Worm (Caenorhabditis elegans): ENCODE results near the gene R09E10.2.
"Not testable (repeated sequence)": the region's sequence is repeated elsewhere in the genome, so short reads cannot be mapped to it uniquely, and the experiment has no call there.

The R09E10.2 gene

ce11 chrIV:10322650-10323049 lies 4.6 kb upstream of the R09E10.2 start, which contains the start of gene R09E10.1:
Gene R09E10.1, minus strand, starts transcription at chrIV:10322750.
- not testable (repeated sequence) for TF ChIP-seq ceh-58 (GFP tag; IDR thresholded peaks at IDR 0.05); ztf-25 (GFP tag; IDR thresholded peaks at IDR 0.05); zim-3 (tag; optimal IDR thresholded peaks at IDR 0.05)

- TF ChIP-seq attf-6 (GFP tag; IDR thresholded peaks at IDR 0.05) (no peak), ztf-6 (GFP tag; IDR thresholded peaks at IDR 0.05) (no peak), F39B2.1 (GFP tag; IDR thresholded peaks at IDR 0.05) (no peak), ztf-22 (GFP tag; optimal IDR thresholded peaks at IDR 0.05) (no peak), Y79H2A.3 (GFP tag; conservative IDR thresholded peaks at IDR 0.05) (no peak), F55B11.4 (tag; optimal IDR thresholded peaks at IDR 0.05; ENCODE audit: borderline replicate concordance, insufficient read depth) (no peak), F33H1.4 (GFP tag; IDR thresholded peaks at IDR 0.05) (no peak), him-1 (tag; optimal IDR thresholded peaks at IDR 0.05) (no peak), lsy-27 (tag; optimal IDR thresholded peaks at IDR 0.05; ENCODE audit: borderline replicate concordance, insufficient read depth) (no peak), hlh-26 (GFP tag; conservative IDR thresholded peaks at IDR 0.05) (no peak), snpc-4 (GFP tag; optimal IDR thresholded peaks at IDR 0.05) (no peak), snpc-4 (tag; optimal IDR thresholded peaks at IDR 0.05) (no peak), nhr-80 (tag; optimal IDR thresholded peaks at IDR 0.05) (no peak), egrh-3 (GFP tag; IDR thresholded peaks at IDR 0.05) (no peak), nfyb-1 (GFP tag; IDR thresholded peaks at IDR 0.05) (no peak), hmg-20 (GFP tag; IDR thresholded peaks at IDR 0.05) (no peak), Y56A3A.18 (GFP tag; IDR thresholded peaks at IDR 0.05) (no peak), efl-1 (GFP tag; optimal IDR thresholded peaks at IDR 0.05) (no peak), K12H6.12 (tag; optimal IDR thresholded peaks at IDR 0.05) (no peak), let-607 (tag; optimal IDR thresholded peaks at IDR 0.05) (no peak), die-1 (tag; optimal IDR thresholded peaks at IDR 0.05) (no peak)
Measured at ce11 chrIV:10313565-10313964, 4.5 kb downstream of the R09E10.2 start, which contains the start of gene acs-18. Gene acs-18, minus strand, starts transcription at chrIV:10313665.

ce11 chrIV:10311115-10311514 lies 7.0 kb downstream of the R09E10.2 start:
- TF ChIP-seq nhr-179 (tag; optimal IDR thresholded peaks at IDR 0.05), result no peak
- TF ChIP-seq ccch-3 (GFP tag; optimal IDR thresholded peaks at IDR 0.05), result no peak
- TF ChIP-seq F39B2.1 (GFP tag; IDR thresholded peaks at IDR 0.05), result no peak
- TF ChIP-seq chd-7 (tag; optimal IDR thresholded peaks at IDR 0.05), result no peak
- peak; percentile 58 for TF ChIP-seq ZK185.1 (tag; optimal IDR thresholded peaks at IDR 0.05; ENCODE audit: poor library complexity, severe bottlenecking)
- no peak for TF ChIP-seq zfh-2 (GFP tag; conservative IDR thresholded peaks at IDR 0.05)
- TF ChIP-seq nhr-90 (tag; optimal IDR thresholded peaks at IDR 0.05), result peak; percentile 37
- no peak for TF ChIP-seq F49E8.2 (tag; optimal IDR thresholded peaks at IDR 0.05; ENCODE audit: insufficient read depth)
- TF ChIP-seq ztf-18 (tag; optimal IDR thresholded peaks at IDR 0.05), result peak; percentile 8
- no peak for TF ChIP-seq let-526 (GFP tag; IDR thresholded peaks at IDR 0.05)
- no peak for TF ChIP-seq Y53F4B.3 (GFP tag; IDR thresholded peaks at IDR 0.05)
- TF ChIP-seq mxl-1 (tag; optimal IDR thresholded peaks at IDR 0.05), result peak; percentile 35
- no peak for TF ChIP-seq aptf-3 (GFP tag; IDR thresholded peaks at IDR 0.05)
- TF ChIP-seq die-1 (tag; optimal IDR thresholded peaks at IDR 0.05), result peak; percentile 51
- peak; percentile 74 for TF ChIP-seq B0261.1 (tag; optimal IDR thresholded peaks at IDR 0.05)
- peak; percentile 92 for TF ChIP-seq tbp1 (GFP tag; optimal IDR thresholded peaks at IDR 0.05)
- peak; percentile 68 for TF ChIP-seq him-1 (tag; optimal IDR thresholded peaks at IDR 0.05)
- TF ChIP-seq cebp-1 (GFP tag; IDR thresholded peaks at IDR 0.05), result no peak
- no peak for TF ChIP-seq cebp-1 (tag; optimal IDR thresholded peaks at IDR 0.05)
- TF ChIP-seq atf-7 (tag; optimal IDR thresholded peaks at IDR 0.05), result no peak
- TF ChIP-seq madf-3 (GFP tag; IDR thresholded peaks at IDR 0.05), result no peak
- TF ChIP-seq lin-35 (GFP tag; optimal IDR thresholded peaks at IDR 0.05), result no peak
- TF ChIP-seq D2030.7 (GFP tag; IDR thresholded peaks at IDR 0.05), result 0 out of 2 replicates have a peak, but pooled peaks have one; percentile 16
- TF ChIP-seq rpc-1 (optimal IDR thresholded peaks at IDR 0.05), result peak; percentile 73
- peak; percentile 93 for TF ChIP-seq rpc-1 (tag; optimal IDR thresholded peaks at IDR 0.05)
- TF ChIP-seq ekl-4 (GFP tag; IDR thresholded peaks at IDR 0.05), result no peak

Measured in whole organism, young adult.